Worm (Caenorhabditis elegans): ENCODE results near the gene F45D11.5.

ce11 chrII:1028602-1029001, 27.1 kb downstream of the F45D11.5 start, which contains the start of gene math-34:
- TF ChIP-seq fkh-10 (GFP tag; optimal IDR thresholded peaks at IDR 0.05) (no peak), F13H6.1 (tag; optimal IDR thresholded peaks at IDR 0.05) (no peak), pha-4 (tag; optimal IDR thresholded peaks at IDR 0.05) (no peak), unc-55 (GFP tag; optimal IDR thresholded peaks at IDR 0.05) (no peak), unc-42 (tag; optimal IDR thresholded peaks at IDR 0.05) (no peak), tbx-2 (tag; optimal IDR thresholded peaks at IDR 0.05) (no peak), ceh-19 (GFP tag; optimal IDR thresholded peaks at IDR 0.05) (no peak), ceh-30 (tag; optimal IDR thresholded peaks at IDR 0.05) (no peak), ets-4 (tag; optimal IDR thresholded peaks at IDR 0.05) (no peak), ceh-24 (tag; optimal IDR thresholded peaks at IDR 0.05) (no peak), ceh-31 (tag; optimal IDR thresholded peaks at IDR 0.05) (no peak), hlh-13 (GFP tag; optimal IDR thresholded peaks at IDR 0.05) (no peak), lin-11 (tag; optimal IDR thresholded peaks at IDR 0.05) (no peak)

Measured in whole organism, late embryonic.